Worm (Caenorhabditis elegans): Measurements from ENCODE around the gene blos-1.

blos-1 gene

DNA sequence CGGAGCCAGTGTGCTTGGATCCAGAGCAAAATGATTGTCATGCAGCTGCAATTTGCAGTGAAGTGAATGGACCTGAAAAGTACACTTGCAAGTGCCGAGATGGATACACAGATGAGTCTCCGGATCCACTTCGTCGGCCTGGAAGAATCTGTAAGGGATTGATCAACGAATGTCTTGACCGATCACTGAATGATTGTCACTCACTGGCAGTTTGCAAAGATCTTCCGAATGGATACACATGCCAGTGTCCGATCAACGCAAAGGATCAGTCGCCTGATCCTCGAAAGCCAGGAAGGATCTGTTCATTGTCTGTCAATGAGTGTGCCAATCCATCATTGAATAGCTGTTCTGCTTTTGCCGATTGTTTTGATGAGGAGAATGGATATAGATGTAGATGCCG is 32.3 kb downstream of the blos-1 start:
- TF ChIP-seq nfya-1 (tag; optimal IDR thresholded peaks at IDR 0.05; ENCODE audit: borderline replicate concordance, insufficient read depth) (no peak), hmg-1.2 (GFP tag; IDR thresholded peaks at IDR 0.05) (no peak), nhr-179 (tag; optimal IDR thresholded peaks at IDR 0.05) (no peak), B0019.2 (GFP tag; conservative IDR thresholded peaks at IDR 0.05) (no peak), nhr-120 (GFP tag; IDR thresholded peaks at IDR 0.05) (no peak), attf-5 (GFP tag; optimal IDR thresholded peaks at IDR 0.05) (no peak), him-1 (tag; optimal IDR thresholded peaks at IDR 0.05) (no peak)

DNA sequence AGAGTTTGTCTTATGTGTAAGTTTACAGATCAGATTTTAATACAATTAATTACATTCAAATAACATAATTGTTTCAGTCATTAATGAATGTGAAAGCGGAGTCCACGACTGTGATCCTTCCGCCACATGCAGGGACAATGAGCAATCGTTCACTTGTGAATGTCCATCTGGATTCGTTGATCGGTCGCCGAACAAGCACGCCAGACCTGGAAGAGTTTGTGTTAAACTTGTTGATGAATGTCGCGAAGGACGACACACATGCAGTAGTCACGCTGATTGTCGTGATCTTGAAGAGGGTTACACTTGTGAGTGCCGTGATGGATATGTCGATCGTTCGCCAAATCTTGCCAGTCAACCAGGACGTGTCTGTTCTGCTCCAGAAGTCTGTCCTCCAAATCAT is 33.2 kb downstream of the blos-1 start:
- no peak for TF ChIP-seq madf-3 (GFP tag; IDR thresholded peaks at IDR 0.05)
- TF ChIP-seq dpff-1 (tag; optimal IDR thresholded peaks at IDR 0.05) = no peak
- no peak for TF ChIP-seq atf-7 (tag; optimal IDR thresholded peaks at IDR 0.05)
- TF ChIP-seq F10E7.11 (tag; optimal IDR thresholded peaks at IDR 0.05) = no peak
- no peak for TF ChIP-seq mel-28 (tag; optimal IDR thresholded peaks at IDR 0.05; ENCODE audit: borderline replicate concordance)
- TF ChIP-seq ZK185.1 (tag; optimal IDR thresholded peaks at IDR 0.05; ENCODE audit: poor library complexity, severe bottlenecking) = no peak
- TF ChIP-seq aptf-2 (GFP tag; conservative IDR thresholded peaks at IDR 0.05) = no peak
- no peak for TF ChIP-seq C06A6.2 (GFP tag; conservative IDR thresholded peaks at IDR 0.05)
- no peak for TF ChIP-seq hlh-26 (GFP tag; conservative IDR thresholded peaks at IDR 0.05)
- TF ChIP-seq B0019.2 (GFP tag; conservative IDR thresholded peaks at IDR 0.05) = no peak
- TF ChIP-seq ceh-100 (GFP tag; IDR thresholded peaks at IDR 0.05) = no peak

DNA sequence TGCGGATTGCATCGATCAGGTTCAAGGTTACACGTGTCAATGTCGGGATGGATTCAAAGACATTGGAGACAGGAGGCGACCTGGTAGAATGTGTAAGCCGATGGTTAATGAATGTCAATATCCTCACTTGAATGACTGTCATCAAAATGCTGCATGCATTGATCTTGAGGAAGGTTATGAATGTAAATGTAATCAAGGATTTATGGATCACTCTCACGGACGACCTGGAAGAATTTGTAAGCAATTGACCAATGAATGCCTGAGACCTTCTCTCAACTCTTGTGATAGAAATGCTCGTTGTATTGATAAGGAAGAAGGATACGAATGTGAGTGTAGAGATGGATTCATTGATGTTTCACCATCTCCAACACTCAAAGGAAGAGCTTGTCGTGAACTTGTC is 33.7 kb downstream of the blos-1 start:
- no peak for TF ChIP-seq tbp1 (GFP tag; optimal IDR thresholded peaks at IDR 0.05)
- TF ChIP-seq mel-28 (tag; optimal IDR thresholded peaks at IDR 0.05; ENCODE audit: borderline replicate concordance) = no peak
- TF ChIP-seq D2030.7 (GFP tag; IDR thresholded peaks at IDR 0.05) = no peak
- no peak for TF ChIP-seq nhr-179 (tag; optimal IDR thresholded peaks at IDR 0.05)
- no peak for TF ChIP-seq lsl-1 (GFP tag; optimal IDR thresholded peaks at IDR 0.05)
- TF ChIP-seq ZK185.1 (tag; optimal IDR thresholded peaks at IDR 0.05; ENCODE audit: poor library complexity, severe bottlenecking) = no peak
- TF ChIP-seq aptf-2 (GFP tag; conservative IDR thresholded peaks at IDR 0.05) = no peak
- TF ChIP-seq cebp-2 (GFP tag; IDR thresholded peaks at IDR 0.05) = no peak
- TF ChIP-seq ceh-91 (GFP tag; IDR thresholded peaks at IDR 0.05) = no peak
- TF ChIP-seq repo-1 (tag; optimal IDR thresholded peaks at IDR 0.05) = no peak
- no peak for TF ChIP-seq snpc-1.1 (tag; optimal IDR thresholded peaks at IDR 0.05; ENCODE audit: insufficient read depth)
- no peak for TF ChIP-seq K12H6.12 (tag; optimal IDR thresholded peaks at IDR 0.05)
- TF ChIP-seq him-1 (tag; optimal IDR thresholded peaks at IDR 0.05) = no peak
- TF ChIP-seq T07F8.4 (tag; optimal IDR thresholded peaks at IDR 0.05) = no peak
- TF ChIP-seq ceh-100 (GFP tag; IDR thresholded peaks at IDR 0.05) = no peak
- TF ChIP-seq Y67H2A.10 (GFP tag; conservative IDR thresholded peaks at IDR 0.05) = no peak

DNA sequence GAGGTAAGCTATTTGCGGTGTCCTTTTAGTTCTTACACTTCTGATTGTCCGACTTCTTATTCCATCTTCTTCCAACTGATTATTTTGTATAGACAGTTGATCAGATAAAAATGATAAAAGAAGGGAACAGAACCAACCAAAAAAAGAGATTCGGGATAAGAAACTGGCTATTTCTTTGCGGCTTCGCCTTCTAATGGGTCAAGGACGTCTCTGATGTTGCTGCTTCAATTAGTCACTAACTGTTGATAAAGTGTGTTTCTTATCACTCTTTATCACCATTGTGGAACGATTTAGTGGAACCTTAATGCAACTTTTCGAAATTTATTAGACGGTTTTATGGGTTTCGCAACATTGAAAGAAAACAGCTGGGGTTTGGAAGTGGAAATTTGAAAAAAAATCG is 41.5 kb downstream of the blos-1 start:
- no peak for TF ChIP-seq ets-4 (GFP tag; optimal IDR thresholded peaks at IDR 0.05)
- no peak for TF ChIP-seq B0019.2 (GFP tag; conservative IDR thresholded peaks at IDR 0.05)
- no peak for TF ChIP-seq attf-5 (GFP tag; optimal IDR thresholded peaks at IDR 0.05)
- no peak for TF ChIP-seq sea-2 (GFP tag; IDR thresholded peaks at IDR 0.05)
- TF ChIP-seq Y53G8AR.9 (GFP tag; conservative IDR thresholded peaks at IDR 0.05) = no peak
- TF ChIP-seq lir-1 (GFP tag; conservative IDR thresholded peaks at IDR 0.05) = no peak
- TF ChIP-seq xnd-1 (tag; optimal IDR thresholded peaks at IDR 0.05) = no peak
- TF ChIP-seq ceh-58 (GFP tag; IDR thresholded peaks at IDR 0.05) = no peak
- TF ChIP-seq tbp1 (GFP tag; optimal IDR thresholded peaks at IDR 0.05) = no peak
- TF ChIP-seq dpff-1 (tag; optimal IDR thresholded peaks at IDR 0.05) = no peak
- no peak for TF ChIP-seq D2030.7 (GFP tag; IDR thresholded peaks at IDR 0.05)
- no peak for TF ChIP-seq sdz-38 (tag; optimal IDR thresholded peaks at IDR 0.05)
- no peak for TF ChIP-seq Y79H2A.3 (GFP tag; conservative IDR thresholded peaks at IDR 0.05)

All from whole organism, young adult.